Worm (Caenorhabditis elegans) whole organism, L4 larva: ENCODE data around the gene set-2.

ENCODE experiments used
- D1046.2 ChIP-seq: fragments of 200-800 bp; sonication (Bioruptor generic); IDR thresholded peaks from 2 replicates; pipeline ENCODE4 v1.3.6; 2022; ENCODE audit warnings: missing genetic modification characterization, missing compliant biosample characterization
- F26F4.8 ChIP-seq: fragments of 200-800 bp; sonication (Bioruptor generic); conservative IDR thresholded peaks from 2 replicates; pipeline ENCODE4 v1.3.6; 2022; ENCODE audit warnings: missing genetic modification characterization, missing compliant biosample characterization
- F44E2.7 ChIP-seq: fragments of 200-800 bp; sonication (Bioruptor generic); IDR thresholded peaks from 2 replicates; pipeline ENCODE4 v2.1.2; 2022; ENCODE audit warnings: missing genetic modification characterization, missing compliant biosample characterization
- F49E8.2 ChIP-seq: sonication (generic microtip); optimal IDR thresholded peaks from 2 replicates; lab custom pipeline; 2016; ENCODE audit warnings: missing compliant biosample characterization, mild to moderate bottlenecking, missing genetic modification characterization, borderline replicate concordance
- R02D3.7 ChIP-seq: fragments of 150-350 bp; sonication (generic microtip); optimal IDR thresholded peaks from 3 replicates; lab custom pipeline; 2014; ENCODE audit warnings: missing biosample characterization, missing genetic modification characterization
- T20F7.1 ChIP-seq: fragments of 200-800 bp; sonication (Bioruptor generic); optimal IDR thresholded peaks from 2 replicates; lab custom pipeline; 2018; ENCODE audit warnings: mild to moderate bottlenecking, missing genetic modification characterization, missing compliant biosample characterization
- Y5F2A.4 ChIP-seq: fragments of 200-800 bp; sonication (Bioruptor generic); optimal IDR thresholded peaks from 2 replicates; lab custom pipeline; 2018; ENCODE audit warnings: mild to moderate bottlenecking, missing genetic modification characterization, missing compliant biosample characterization
- ZK337.2 ChIP-seq: fragments of 200-800 bp; sonication (Bioruptor generic); IDR thresholded peaks from 2 replicates; pipeline ENCODE4 v1.3.6; 2022; ENCODE audit warnings: missing genetic modification reagents, missing genetic modification characterization, missing compliant biosample characterization
- ZK546.5 ChIP-seq, 2 experiments: sonication (generic microtip); optimal IDR thresholded peaks; 2 replicates each; lab custom pipeline; 2017; ENCODE audit warnings: missing biosample characterization in 2 of 2, missing genetic modification characterization in 2 of 2
- arid-1 ChIP-seq: fragments of 200-800 bp; sonication (Bioruptor generic); conservative IDR thresholded peaks from 2 replicates; pipeline ENCODE4 v1.3.6; 2022; ENCODE audit warnings: missing genetic modification reagents, missing genetic modification characterization, missing compliant biosample characterization
- ceh-28 ChIP-seq: fragments of 150-350 bp; optimal IDR thresholded peaks from 2 replicates; lab custom pipeline; 2014; ENCODE audit warnings: missing biosample characterization, missing genetic modification reagents, missing genetic modification characterization
- ceh-32 ChIP-seq: sonication (generic microtip); optimal IDR thresholded peaks from 2 replicates; lab custom pipeline; 2016; ENCODE audit warnings: mild to moderate bottlenecking, missing genetic modification characterization, missing compliant biosample characterization; ENCODE audit not compliant: poor library complexity
- ceh-62 ChIP-seq: sonication (generic microtip); optimal IDR thresholded peaks from 2 replicates; lab custom pipeline; 2017; ENCODE audit warnings: missing biosample characterization, missing genetic modification characterization
- cey-2 ChIP-seq: sonication (generic microtip); optimal IDR thresholded peaks from 3 replicates; lab custom pipeline; 2017; ENCODE audit warnings: missing genetic modification characterization, mild to moderate bottlenecking, missing compliant biosample characterization, antibody characterized with exemption, borderline replicate concordance; ENCODE audit not compliant: insufficient read depth
- daf-12 ChIP-seq: fragments of 150-350 bp; optimal IDR thresholded peaks from 2 replicates; lab custom pipeline; 2014; ENCODE audit warnings: missing biosample characterization, missing genetic modification reagents, missing genetic modification characterization
- daf-16 ChIP-seq, 3 experiments: sonication (generic microtip); optimal IDR thresholded peaks; 2 replicates each; lab custom pipeline; 2016 to 2017; ENCODE audit warnings: missing genetic modification characterization in 3 of 3, missing genetic modification reagents in 3 of 3, mild to moderate bottlenecking in 2 of 3, missing compliant biosample characterization in 2 of 3, missing biosample characterization in 1 of 3, moderate library complexity in 1 of 3
- daf-19 ChIP-seq: fragments of 200-800 bp; sonication (Bioruptor generic); conservative IDR thresholded peaks from 2 replicates; pipeline ENCODE4 v1.3.6; 2022; ENCODE audit warnings: missing genetic modification characterization, missing compliant biosample characterization
- dmd-6 ChIP-seq: fragments of 200-800 bp; sonication (Bioruptor generic); IDR thresholded peaks from 2 replicates; pipeline ENCODE4 v1.3.6; 2022; ENCODE audit warnings: missing genetic modification reagents, missing genetic modification characterization, missing compliant biosample characterization
- dmd-9 ChIP-seq: fragments of 200-800 bp; sonication (Bioruptor generic); IDR thresholded peaks from 2 replicates; pipeline ENCODE4 v1.3.6; 2022; ENCODE audit warnings: missing genetic modification reagents, missing genetic modification characterization, missing compliant biosample characterization
- dve-1 ChIP-seq: sonication (generic microtip); optimal IDR thresholded peaks from 2 replicates; lab custom pipeline; 2017; ENCODE audit warnings: antibody characterized with exemption, mild to moderate bottlenecking, missing genetic modification characterization, missing compliant biosample characterization; ENCODE audit not compliant: insufficient read depth
- egl-43 ChIP-seq: fragments of 200-800 bp; sonication (Bioruptor generic); IDR thresholded peaks from 2 replicates; pipeline ENCODE4 v1.3.6; 2022; ENCODE audit warnings: missing genetic modification reagents, missing genetic modification characterization, missing compliant biosample characterization
- fkh-10 ChIP-seq: fragments of 150-350 bp; optimal IDR thresholded peaks from 2 replicates; lab custom pipeline; 2014; ENCODE audit warnings: missing biosample characterization, missing genetic modification reagents, missing genetic modification characterization
- hif-1 ChIP-seq, 2 experiments: sonication (generic microtip); optimal IDR thresholded peaks; 2 replicates each; lab custom pipeline; 2016 to 2017; ENCODE audit warnings: missing compliant biosample characterization in 2 of 2, missing genetic modification characterization in 2 of 2, missing genetic modification reagents in 2 of 2, missing genotype in 2 of 2, mild to moderate bottlenecking in 1 of 2
- lin-1 ChIP-seq: fragments of 200-800 bp; sonication (Bioruptor generic); IDR thresholded peaks from 2 replicates; pipeline ENCODE4 v1.3.6; 2022; ENCODE audit warnings: missing genetic modification reagents, missing genetic modification characterization, missing compliant biosample characterization
- lin-29 ChIP-seq: fragments of 200-800 bp; sonication (Bioruptor generic); IDR thresholded peaks from 2 replicates; pipeline ENCODE4 v1.3.6; 2022; ENCODE audit warnings: missing genetic modification reagents, missing genetic modification characterization, missing compliant biosample characterization
- lin-38 ChIP-seq: fragments of 200-800 bp; sonication (Bioruptor generic); IDR thresholded peaks from 2 replicates; pipeline ENCODE4 v1.3.6; 2022; ENCODE audit warnings: missing genetic modification reagents, missing genetic modification characterization, missing compliant biosample characterization
- lin-39 ChIP-seq: fragments of 150-350 bp; optimal IDR thresholded peaks from 2 replicates; lab custom pipeline; 2014; ENCODE audit warnings: missing biosample characterization, missing genetic modification reagents, missing genetic modification characterization
- lir-3 ChIP-seq: sonication (generic microtip); optimal IDR thresholded peaks from 2 replicates; lab custom pipeline; 2016; ENCODE audit warnings: mild to moderate bottlenecking, missing genetic modification characterization, missing compliant biosample characterization
- lsy-2 ChIP-seq, 2 experiments: fragments of 150-350 bp in 1 of 2; sonication (generic microtip) in 1 of 2; optimal IDR thresholded peaks; 2 replicates each; lab custom pipeline; 2014 to 2017; ENCODE audit warnings: missing biosample characterization in 2 of 2, missing genetic modification characterization in 2 of 2
- madf-5 ChIP-seq, 2 experiments: fragments of 200-800 bp; sonication (Bioruptor generic); IDR thresholded peaks; 2 replicates each; pipeline ENCODE4 v1.3.6; 2022; ENCODE audit warnings: missing compliant biosample characterization in 2 of 2, missing genetic modification characterization in 2 of 2
- mdl-1 ChIP-seq, 2 experiments: fragments of 150-350 bp in 1 of 2; sonication (generic microtip) in 1 of 2; optimal IDR thresholded peaks; 2 replicates each; lab custom pipeline; 2014 to 2017; ENCODE audit warnings: missing biosample characterization in 2 of 2, missing genetic modification characterization in 2 of 2
- mes-2 ChIP-seq: sonication (generic microtip); optimal IDR thresholded peaks from 2 replicates; lab custom pipeline; 2016; ENCODE audit warnings: missing genotype, mild to moderate bottlenecking, missing genetic modification characterization, missing compliant biosample characterization; ENCODE audit not compliant: poor library complexity, severe bottlenecking
- nhr-10 ChIP-seq: fragments of 150-350 bp; optimal IDR thresholded peaks from 2 replicates; lab custom pipeline; 2014; ENCODE audit warnings: missing biosample characterization, missing genetic modification characterization
- nhr-111 ChIP-seq: fragments of 200-800 bp; sonication (Bioruptor generic); optimal IDR thresholded peaks from 2 replicates; lab custom pipeline; 2018; ENCODE audit warnings: mild to moderate bottlenecking, missing genetic modification characterization, missing compliant biosample characterization
- nhr-237 ChIP-seq: sonication (generic microtip); optimal IDR thresholded peaks from 2 replicates; lab custom pipeline; 2017; ENCODE audit warnings: missing biosample characterization, missing genetic modification characterization
- nhr-25 ChIP-seq: sonication (generic microtip); optimal IDR thresholded peaks from 2 replicates; lab custom pipeline; 2017; ENCODE audit warnings: missing genetic modification characterization, mild to moderate bottlenecking, missing compliant biosample characterization, antibody characterized with exemption, moderate library complexity, borderline replicate concordance; ENCODE audit not compliant: insufficient read depth
- nhr-41 ChIP-seq: fragments of 200-800 bp; sonication (Bioruptor generic); IDR thresholded peaks from 2 replicates; pipeline ENCODE4 v1.3.6; 2022; ENCODE audit warnings: missing genetic modification reagents, missing genetic modification characterization, missing compliant biosample characterization
- nhr-76 ChIP-seq: fragments of 150-350 bp; optimal IDR thresholded peaks from 2 replicates; lab custom pipeline; 2014; ENCODE audit warnings: missing biosample characterization, missing genetic modification characterization
- nhr-77 ChIP-seq: fragments of 150-350 bp; optimal IDR thresholded peaks from 2 replicates; lab custom pipeline; 2014; ENCODE audit warnings: missing biosample characterization, missing genetic modification characterization
- php-3 ChIP-seq: fragments of 200-800 bp; sonication (Bioruptor generic); IDR thresholded peaks from 2 replicates; pipeline ENCODE4 v1.3.6; 2022; ENCODE audit warnings: missing genetic modification reagents, missing genetic modification characterization, missing compliant biosample characterization
- pqm-1 ChIP-seq: sonication (generic microtip); optimal IDR thresholded peaks from 2 replicates; lab custom pipeline; 2017; ENCODE audit warnings: missing biosample characterization, missing genetic modification characterization
- saeg-2 ChIP-seq: fragments of 200-800 bp; sonication (Bioruptor generic); IDR thresholded peaks from 2 replicates; pipeline ENCODE4 v1.3.6; 2022; ENCODE audit warnings: missing genetic modification reagents, missing genetic modification characterization, missing compliant biosample characterization
- set-16 ChIP-seq: fragments of 200-800 bp; sonication (Bioruptor generic); IDR thresholded peaks from 2 replicates; pipeline ENCODE4 v1.3.6; 2022; ENCODE audit warnings: missing genetic modification reagents, missing genetic modification characterization, missing compliant biosample characterization
- snpc-4 ChIP-seq: fragments of 150-350 bp; optimal IDR thresholded peaks from 2 replicates; lab custom pipeline; 2014; ENCODE audit warnings: missing biosample characterization, missing genetic modification characterization
- tag-97 ChIP-seq: fragments of 200-800 bp; sonication (Bioruptor generic); IDR thresholded peaks from 2 replicates; pipeline ENCODE4 v1.3.6; 2022; ENCODE audit warnings: missing genetic modification characterization, missing compliant biosample characterization
- unc-39 ChIP-seq: sonication (generic microtip); optimal IDR thresholded peaks from 2 replicates; lab custom pipeline; 2017; ENCODE audit warnings: missing biosample characterization, missing genetic modification characterization
- zag-1 ChIP-seq: fragments of 150-350 bp; optimal IDR thresholded peaks from 2 replicates; lab custom pipeline; 2014; ENCODE audit warnings: missing biosample characterization, missing genetic modification characterization
- zfp-2 ChIP-seq: sonication (generic microtip); optimal IDR thresholded peaks from 2 replicates; lab custom pipeline; 2016; ENCODE audit warnings: mild to moderate bottlenecking, missing genetic modification characterization, missing compliant biosample characterization
- zip-11 ChIP-seq: fragments of 200-800 bp; sonication (Bioruptor generic); IDR thresholded peaks from 2 replicates; pipeline ENCODE4 v1.3.6; 2022; ENCODE audit warnings: missing genetic modification characterization, missing compliant biosample characterization
- ztf-11 ChIP-seq: fragments of 150-350 bp; optimal IDR thresholded peaks from 2 replicates; lab custom pipeline; 2014; ENCODE audit warnings: missing biosample characterization, missing genetic modification characterization

set-2 gene

ce11 chrIII:4948631-4949030 is 18.6 kb upstream of the set-2 start (continued):
- no peak for TF ChIP-seq ceh-28 (tag; lab: Kevin White, UChicago)
- no peak for TF ChIP-seq daf-19 (GFP tag; lab: Robert Waterston, UW)
- TF ChIP-seq hif-1 (tag; optimal IDR thresholded peaks at IDR 0.05; lab: Kevin White, UChicago) = peak in 1 of 2 experiments; percentile 18
- TF ChIP-seq nhr-41 = no peak
- no peak for TF ChIP-seq nhr-77 (tag; lab: Kevin White, UChicago)
- no peak for TF ChIP-seq pqm-1 (tag; lab: Kevin White, UChicago)
- TF ChIP-seq lin-1 (GFP tag; lab: Robert Waterston, UW) = no peak
- no peak for TF ChIP-seq zag-1 (tag; lab: Kevin White, UChicago)
- no peak for TF ChIP-seq lir-3
- no peak for TF ChIP-seq T20F7.1 (GFP tag; lab: Kevin White, UChicago)
- no peak for TF ChIP-seq nhr-25 (tag; lab: Kevin White, UChicago)
- no peak for TF ChIP-seq nhr-237 (tag; lab: Kevin White, UChicago)
- no peak for TF ChIP-seq nhr-10
- no peak for TF ChIP-seq arid-1 (GFP tag; lab: Robert Waterston, UW)
- TF ChIP-seq dve-1 = no peak
- TF ChIP-seq madf-5 (GFP tag; IDR thresholded peaks at IDR 0.05; lab: Robert Waterston, UW) = no peak
- no peak for TF ChIP-seq ceh-32 (tag; lab: Kevin White, UChicago)
- TF ChIP-seq mdl-1 (tag; optimal IDR thresholded peaks at IDR 0.05; lab: Kevin White, UChicago) = peak; percentile 23 to 55
- no peak for TF ChIP-seq daf-16 (GFP tag; optimal IDR thresholded peaks at IDR 0.05; lab: Kevin White, UChicago)
- peak; percentile 29 for TF ChIP-seq daf-16 (tag; optimal IDR thresholded peaks at IDR 0.05; lab: Kevin White, UChicago)
- no peak for TF ChIP-seq unc-39
- no peak for TF ChIP-seq tag-97 (GFP tag; lab: Robert Waterston, UW)
- no peak for TF ChIP-seq dmd-6 (GFP tag; lab: Robert Waterston, UW)
- TF ChIP-seq Y5F2A.4 (GFP tag; lab: Kevin White, UChicago) = no peak
- TF ChIP-seq daf-12 (tag; lab: Kevin White, UChicago) = no peak
- TF ChIP-seq D1046.2 (GFP tag; lab: Robert Waterston, UW) = no peak
- no peak for TF ChIP-seq dmd-9 (GFP tag; lab: Robert Waterston, UW)
- no peak for TF ChIP-seq ZK337.2 (GFP tag; lab: Robert Waterston, UW)
- no peak for TF ChIP-seq saeg-2
- peak; percentile 22 for TF ChIP-seq mes-2 (tag; lab: Kevin White, UChicago)
- TF ChIP-seq php-3 = no peak
- TF ChIP-seq snpc-4 = no peak
- TF ChIP-seq lin-29 (GFP tag; lab: Robert Waterston, UW) = no peak
- no peak for TF ChIP-seq ZK546.5 (tag; optimal IDR thresholded peaks at IDR 0.05; lab: Kevin White, UChicago)

ce11 chrIII:4947352-4947751 is 17.3 kb upstream of the set-2 start:
- TF ChIP-seq nhr-25 (tag; lab: Kevin White, UChicago) = no peak
- TF ChIP-seq arid-1 (GFP tag; lab: Robert Waterston, UW) = no peak
- TF ChIP-seq lsy-2 (tag; optimal IDR thresholded peaks at IDR 0.05; lab: Kevin White, UChicago) = no peak
- no peak for TF ChIP-seq hif-1 (tag; optimal IDR thresholded peaks at IDR 0.05; lab: Kevin White, UChicago)
- no peak for TF ChIP-seq ztf-11 (tag; lab: Kevin White, UChicago)
- no peak for TF ChIP-seq madf-5 (GFP tag; IDR thresholded peaks at IDR 0.05; lab: Robert Waterston, UW)
- TF ChIP-seq snpc-4 = no peak
- TF ChIP-seq ZK546.5 (tag; optimal IDR thresholded peaks at IDR 0.05; lab: Kevin White, UChicago) = no peak
- TF ChIP-seq cey-2 = no peak
- no peak for TF ChIP-seq F26F4.8
- TF ChIP-seq zip-11 (GFP tag; lab: Robert Waterston, UW) = no peak
- no peak for TF ChIP-seq lin-39 (tag; lab: Kevin White, UChicago)
- TF ChIP-seq set-16 = peak; percentile 82
- no peak for TF ChIP-seq R02D3.7 (tag; lab: Kevin White, UChicago)
- TF ChIP-seq F44E2.7 = no peak
- TF ChIP-seq egl-43 (GFP tag; lab: Robert Waterston, UW) = peak; percentile 42; the same call in 1 of the 2 replicates
- no peak for TF ChIP-seq lin-38
- no peak for TF ChIP-seq F49E8.2 (tag; lab: Kevin White, UChicago)
- TF ChIP-seq nhr-111 (GFP tag; lab: Kevin White, UChicago) = no peak
- TF ChIP-seq nhr-76 (tag; lab: Kevin White, UChicago) = no peak
- no peak for TF ChIP-seq fkh-10
- TF ChIP-seq ceh-62 = no peak
- TF ChIP-seq mdl-1 (tag; optimal IDR thresholded peaks at IDR 0.05; lab: Kevin White, UChicago) = peak; percentile 11 to 34
- no peak for TF ChIP-seq zfp-2 (tag; lab: Kevin White, UChicago)
